Worm (Caenorhabditis elegans): ENCODE results near the gene hot-7.

hot-7 gene

DNA sequence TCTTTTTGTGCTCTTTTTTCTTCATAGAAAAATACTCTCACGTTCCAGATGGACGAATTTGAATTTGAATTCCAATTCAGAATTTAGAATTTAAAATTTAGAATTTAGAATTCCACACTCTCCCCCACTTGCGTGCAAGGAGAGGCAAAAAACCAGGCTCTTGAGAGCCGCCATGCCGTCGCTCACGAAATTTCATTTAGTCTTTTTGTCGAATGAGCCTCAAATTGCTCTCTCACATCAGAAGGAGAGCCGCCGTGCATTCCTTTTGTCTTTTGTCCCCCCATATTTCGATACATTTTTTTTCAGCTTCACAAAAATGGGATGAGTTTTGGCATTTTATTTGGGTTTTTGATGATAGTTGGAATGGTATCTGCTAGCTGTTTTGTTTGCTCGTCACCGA lies at the start of gene hot-7:
TSS of gene hot-7 (plus strand) at position 301 of the 400 bp plus-strand sequence.
- TF ChIP-seq cnd-1 (tag; optimal IDR thresholded peaks at IDR 0.05), result no peak
- no peak for TF ChIP-seq lsy-2 (tag; optimal IDR thresholded peaks at IDR 0.05)
- no peak for TF ChIP-seq flh-1 (GFP tag; optimal IDR thresholded peaks at IDR 0.05)
- TF ChIP-seq ces-1 (GFP tag; optimal IDR thresholded peaks at IDR 0.05), result peak; percentile 11

DNA sequence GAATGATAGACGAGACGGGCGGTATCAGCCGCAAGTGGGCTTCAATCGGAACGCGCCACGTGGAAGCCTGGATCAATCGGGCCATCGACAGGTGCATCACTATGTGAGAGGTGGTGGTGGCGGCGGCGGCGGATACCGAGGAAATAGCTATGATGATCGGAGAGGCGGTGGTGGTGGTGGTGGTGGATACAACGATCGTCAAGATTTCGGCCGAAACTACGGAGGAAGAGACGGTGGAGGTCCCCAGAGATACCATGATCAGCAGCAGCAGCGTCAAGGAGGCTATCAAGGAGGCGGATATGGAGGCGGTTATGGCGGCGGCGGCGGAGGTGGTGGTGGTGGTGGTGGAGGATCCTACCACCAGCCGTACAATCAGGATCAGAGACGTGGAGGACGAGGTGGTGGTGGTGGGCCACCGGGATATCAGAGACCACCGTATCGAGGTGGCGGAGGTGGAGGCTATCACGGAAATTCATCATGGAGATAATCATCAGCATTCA lies 45.7 kb upstream of the hot-7 start:
- TF ChIP-seq drap-1 (GFP tag; optimal IDR thresholded peaks at IDR 0.05) (no peak), elt-1 (tag; optimal IDR thresholded peaks at IDR 0.05; ENCODE audit: borderline replicate concordance, insufficient read depth) (no peak), zip-8 (tag; optimal IDR thresholded peaks at IDR 0.05) (no peak), cnd-1 (tag; optimal IDR thresholded peaks at IDR 0.05) (no peak), lin-32 (GFP tag; optimal IDR thresholded peaks at IDR 0.05) (no peak), flh-1 (GFP tag; optimal IDR thresholded peaks at IDR 0.05) (no peak), elt-3 (tag; optimal IDR thresholded peaks at IDR 0.05) (no peak), blmp-1 (tag; optimal IDR thresholded peaks at IDR 0.05) (no peak), ceh-83 (GFP tag; optimal IDR thresholded peaks at IDR 0.05) (no peak), ceh-43 (GFP tag; optimal IDR thresholded peaks at IDR 0.05) (no peak)

DNA sequence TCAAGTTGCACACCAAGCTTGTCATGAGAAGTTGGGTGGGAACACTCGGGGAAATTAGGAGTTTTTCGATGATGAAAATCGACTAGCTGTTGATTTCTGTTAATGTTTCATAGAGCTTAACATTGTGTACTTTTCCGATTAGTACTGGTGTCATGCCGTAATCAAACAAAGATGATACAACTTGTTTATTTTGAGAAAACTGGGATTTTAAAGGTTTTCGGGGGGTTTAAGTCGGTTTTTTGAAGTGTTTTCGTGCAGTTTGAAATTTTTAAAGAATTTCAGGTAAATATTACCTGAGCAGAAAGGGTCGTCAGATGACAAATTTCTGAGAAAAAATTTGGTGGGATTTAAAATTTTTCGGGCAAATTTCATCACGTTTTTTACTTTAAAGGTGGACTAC lies 39.7 kb upstream of the hot-7 start, which contains the start of gene eat-2:
TSS of gene eat-2 (minus strand) at position 101 of the 400 bp plus-strand sequence.
- no peak for TF ChIP-seq hlh-1 (tag; optimal IDR thresholded peaks at IDR 0.05)

DNA sequence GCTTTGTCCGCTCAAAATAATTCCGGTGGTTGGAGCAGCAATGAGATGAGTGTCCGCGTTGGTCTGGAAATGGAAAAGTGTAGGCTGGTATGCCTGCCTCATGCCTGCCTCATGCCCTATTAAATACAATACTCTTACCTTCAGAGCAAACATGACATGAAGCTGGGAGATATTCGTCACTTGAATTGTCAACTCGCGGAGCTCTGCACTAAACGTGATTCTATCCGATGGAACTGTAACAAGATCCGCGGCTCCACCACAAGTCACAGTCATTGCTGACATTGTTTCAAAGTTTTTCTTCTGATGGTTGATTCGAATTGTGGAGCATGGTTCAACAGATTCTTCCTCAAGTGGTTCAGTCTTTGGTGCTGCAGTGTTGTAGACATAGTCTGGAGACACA lies 38.0 kb upstream of the hot-7 start:
- no peak for TF ChIP-seq lin-32 (GFP tag; optimal IDR thresholded peaks at IDR 0.05)
- TF ChIP-seq hlh-1 (tag; optimal IDR thresholded peaks at IDR 0.05), result no peak
- no peak for TF ChIP-seq elt-3 (tag; optimal IDR thresholded peaks at IDR 0.05)
- TF ChIP-seq ham-2 (GFP tag; optimal IDR thresholded peaks at IDR 0.05), result no peak
- no peak for TF ChIP-seq zip-8 (tag; optimal IDR thresholded peaks at IDR 0.05)
- TF ChIP-seq mep-1 (tag; optimal IDR thresholded peaks at IDR 0.05), result no peak
- TF ChIP-seq pha-4 (tag; optimal IDR thresholded peaks at IDR 0.05), result no peak
- no peak for TF ChIP-seq ztf-11 (tag; optimal IDR thresholded peaks at IDR 0.05)
- no peak for TF ChIP-seq elt-1 (tag; optimal IDR thresholded peaks at IDR 0.05; ENCODE audit: borderline replicate concordance, insufficient read depth)
- TF ChIP-seq mls-2 (tag; optimal IDR thresholded peaks at IDR 0.05), result no peak
- TF ChIP-seq ceh-43 (GFP tag; optimal IDR thresholded peaks at IDR 0.05), result no peak
- TF ChIP-seq flh-1 (GFP tag; optimal IDR thresholded peaks at IDR 0.05), result no peak
- no peak for TF ChIP-seq snpc-4 (tag; optimal IDR thresholded peaks at IDR 0.05)
- no peak for TF ChIP-seq sem-2 (GFP tag; optimal IDR thresholded peaks at IDR 0.05)
- TF ChIP-seq bed-3 (GFP tag; optimal IDR thresholded peaks at IDR 0.05), result no peak
- no peak for TF ChIP-seq cnd-1 (tag; optimal IDR thresholded peaks at IDR 0.05)
- no peak for TF ChIP-seq blmp-1 (tag; optimal IDR thresholded peaks at IDR 0.05)
- no peak for TF ChIP-seq nhr-237 (tag; optimal IDR thresholded peaks at IDR 0.05)

DNA sequence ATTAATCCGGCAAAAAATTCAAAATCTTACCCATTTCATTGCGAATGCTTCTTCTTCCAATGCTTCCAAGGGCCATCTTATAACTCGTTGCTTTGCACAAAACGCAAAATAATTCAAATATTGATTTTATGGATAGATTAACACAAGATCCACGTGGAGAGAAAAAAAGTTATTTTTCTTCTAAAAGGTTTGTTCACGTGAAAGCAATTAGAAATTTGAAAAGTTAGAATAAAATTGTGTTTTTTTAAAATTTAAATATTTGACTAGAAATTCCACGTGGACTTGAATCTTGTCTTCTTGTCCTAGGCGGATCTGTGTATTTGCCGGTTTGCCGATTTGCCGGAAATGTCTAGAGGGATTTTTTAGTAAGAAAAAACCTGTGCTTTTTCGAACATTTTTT lies 36.1 kb upstream of the hot-7 start, which contains the start of gene Y48B6A.5:
TSS of gene Y48B6A.5 (minus strand) at position 101 of the 400 bp plus-strand sequence.
- TF ChIP-seq bed-3 (GFP tag; optimal IDR thresholded peaks at IDR 0.05) (no peak), tbx-8 (GFP tag; optimal IDR thresholded peaks at IDR 0.05) (no peak), unc-62 (GFP tag; optimal IDR thresholded peaks at IDR 0.05) (no peak), nhr-2 (tag; optimal IDR thresholded peaks at IDR 0.05) (no peak), ceh-83 (GFP tag; optimal IDR thresholded peaks at IDR 0.05) (no peak), nhr-237 (tag; optimal IDR thresholded peaks at IDR 0.05) (no peak), elt-3 (tag; optimal IDR thresholded peaks at IDR 0.05) (no peak), lin-32 (GFP tag; optimal IDR thresholded peaks at IDR 0.05) (no peak), lsy-2 (tag; optimal IDR thresholded peaks at IDR 0.05) (no peak), ceh-39 (tag; optimal IDR thresholded peaks at IDR 0.05) (no peak), blmp-1 (tag; optimal IDR thresholded peaks at IDR 0.05) (no peak), sptf-1 (tag; optimal IDR thresholded peaks at IDR 0.05) (no peak), unc-39 (tag; optimal IDR thresholded peaks at IDR 0.05) (no peak), mls-2 (tag; optimal IDR thresholded peaks at IDR 0.05) (no peak), nhr-28 (tag; optimal IDR thresholded peaks at IDR 0.05) (no peak), unc-120 (tag; optimal IDR thresholded peaks at IDR 0.05; ENCODE audit: poor library complexity, severe bottlenecking) (no peak), ham-2 (GFP tag; optimal IDR thresholded peaks at IDR 0.05) (no peak), sem-2 (GFP tag; optimal IDR thresholded peaks at IDR 0.05) (no peak)

Measured in whole organism, mixed stage, embryonic.